Worm (Caenorhabditis elegans) whole organism, young adult: ENCODE data around the gene C45B2.1.

Experiments
- F22D6.2 ChIP-seq: sonication (generic microtip); optimal IDR thresholded peaks from 2 replicates; lab custom pipeline; 2016; ENCODE audit warnings: mild to moderate bottlenecking, missing genetic modification characterization, missing compliant biosample characterization
- F52B5.7 ChIP-seq: sonication (generic microtip); optimal IDR thresholded peaks from 2 replicates; lab custom pipeline; 2016; ENCODE audit warnings: mild to moderate bottlenecking, missing genetic modification characterization, missing compliant biosample characterization
- efl-1 ChIP-seq: fragments of 150-350 bp; optimal IDR thresholded peaks from 2 replicates; lab custom pipeline; 2014; ENCODE audit warnings: missing biosample characterization, missing genetic modification reagents, missing genetic modification characterization
- lsy-27 ChIP-seq: sonication (generic microtip); optimal IDR thresholded peaks from 2 replicates; lab custom pipeline; 2017; ENCODE audit warnings: missing genetic modification characterization, mild to moderate bottlenecking, missing compliant biosample characterization, antibody characterized with exemption, missing genotype, borderline replicate concordance; ENCODE audit not compliant: insufficient read depth
- nfya-1 ChIP-seq: sonication (generic microtip); optimal IDR thresholded peaks from 2 replicates; lab custom pipeline; 2017; ENCODE audit warnings: antibody characterized with exemption, missing compliant biosample characterization, missing genetic modification characterization, borderline replicate concordance; ENCODE audit not compliant: insufficient read depth
- pbrm-1 ChIP-seq: fragments of 200-800 bp; sonication (Bioruptor generic); IDR thresholded peaks from 2 replicates; pipeline ENCODE4 v1.3.6; 2022; ENCODE audit warnings: missing genetic modification reagents, missing genetic modification characterization, missing compliant biosample characterization
- sdz-38 ChIP-seq: sonication (generic microtip); optimal IDR thresholded peaks from 2 replicates; lab custom pipeline; 2016; ENCODE audit warnings: missing genotype, missing genetic modification characterization, missing compliant biosample characterization
- tbp1 ChIP-seq: fragments of 200-800 bp; sonication (Bioruptor generic); optimal IDR thresholded peaks from 2 replicates; lab custom pipeline; 2018; ENCODE audit warnings: mild to moderate bottlenecking, missing genetic modification characterization, missing compliant biosample characterization
- ztf-3 ChIP-seq: fragments of 200-800 bp; sonication (Bioruptor generic); optimal IDR thresholded peaks from 2 replicates; lab custom pipeline; 2018; ENCODE audit warnings: mild to moderate bottlenecking, missing genetic modification characterization, missing compliant biosample characterization

DNA sequence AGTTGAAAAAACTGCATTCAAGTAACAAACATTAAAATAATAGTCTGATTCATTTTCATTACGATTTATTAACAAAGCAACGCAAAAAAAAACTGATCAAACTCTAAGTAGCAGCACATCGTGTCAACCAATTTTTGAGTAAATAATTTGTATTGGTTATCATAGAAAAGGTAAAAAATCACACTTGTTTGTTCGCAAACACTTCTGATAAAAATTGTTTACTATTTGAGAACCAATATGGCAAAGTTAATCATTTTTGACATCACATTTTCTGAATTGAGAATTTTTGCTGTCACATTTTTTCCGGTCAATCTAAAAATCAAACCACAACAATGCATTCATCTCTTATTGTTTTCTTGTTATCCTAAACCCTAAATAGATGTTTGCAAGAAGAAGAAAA lies 35.4 kb downstream of the C45B2.1 start:
- no peak for TF ChIP-seq pbrm-1 (GFP tag; lab: Robert Waterston, UW)
- TF ChIP-seq F52B5.7 (tag; lab: Kevin White, UChicago) = no peak
- no peak for TF ChIP-seq nfya-1 (tag; lab: Kevin White, UChicago)
- no peak for TF ChIP-seq F22D6.2 (tag; lab: Kevin White, UChicago)
- no peak for TF ChIP-seq efl-1
- TF ChIP-seq sdz-38 = no peak
- no peak for TF ChIP-seq tbp1 (GFP tag; lab: Kevin White, UChicago)
- no peak for TF ChIP-seq lsy-27
- TF ChIP-seq ztf-3 (GFP tag; lab: Kevin White, UChicago) = no peak
